Fruit fly (Drosophila melanogaster): ENCODE measurements around the gene CG31016.

dm6 chr3R:30590237-30590636 is 15.8 kb upstream of the CG31016 start:
- TF ChIP-seq Sox102F (GFP tag; optimal IDR thresholded peaks at IDR 0.05), result peak; percentile 25
- TF ChIP-seq CG1621 (tag; optimal IDR thresholded peaks at IDR 0.05), result no peak
- TF ChIP-seq achi (GFP tag; optimal IDR thresholded peaks at IDR 0.05), result no peak
- peak; percentile 28 for TF ChIP-seq lz (GFP tag; optimal IDR thresholded peaks at IDR 0.05)
- TF ChIP-seq CG34406 (GFP tag; optimal IDR thresholded peaks at IDR 0.05), result peak; percentile 7
- no peak for TF ChIP-seq CG8119 (GFP tag; IDR thresholded peaks at IDR 0.05)
- no peak for TF ChIP-seq Gug (GFP tag; IDR thresholded peaks at IDR 0.05)
- TF ChIP-seq CG6808 (GFP tag; optimal IDR thresholded peaks at IDR 0.05), result no peak
